Worm (Caenorhabditis elegans): ENCODE results near the gene C35A5.5.

C35A5.5 gene

DNA sequence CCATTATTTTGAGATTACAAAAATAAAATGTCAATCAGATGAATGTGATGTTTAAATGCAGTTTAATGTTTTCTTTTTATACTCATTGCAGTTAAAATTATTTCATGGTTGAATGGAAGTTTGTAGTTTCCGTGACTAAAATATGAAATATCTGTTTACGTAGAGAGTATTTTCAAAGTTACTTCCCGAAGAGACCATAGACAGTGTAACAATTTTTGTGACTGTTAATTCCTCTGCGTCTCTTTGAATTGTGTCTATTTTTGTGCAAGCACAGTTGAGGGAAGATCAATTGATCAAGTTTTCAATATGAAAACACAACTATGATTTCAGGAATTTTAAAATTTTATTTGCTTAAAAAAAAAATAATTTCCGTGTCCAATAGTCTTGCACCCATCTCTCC, 41.1 kb downstream of the C35A5.5 start, which contains the start of gene F25D1.5:
F25D1.5 (minus strand) TSS at position 35 of the 400 bp plus-strand sequence.
- TF ChIP-seq dao-5 (tag; optimal IDR thresholded peaks at IDR 0.05) (no peak), him-1 (tag; optimal IDR thresholded peaks at IDR 0.05) (no peak), W03F9.2 (tag; optimal IDR thresholded peaks at IDR 0.05) (no peak)

DNA sequence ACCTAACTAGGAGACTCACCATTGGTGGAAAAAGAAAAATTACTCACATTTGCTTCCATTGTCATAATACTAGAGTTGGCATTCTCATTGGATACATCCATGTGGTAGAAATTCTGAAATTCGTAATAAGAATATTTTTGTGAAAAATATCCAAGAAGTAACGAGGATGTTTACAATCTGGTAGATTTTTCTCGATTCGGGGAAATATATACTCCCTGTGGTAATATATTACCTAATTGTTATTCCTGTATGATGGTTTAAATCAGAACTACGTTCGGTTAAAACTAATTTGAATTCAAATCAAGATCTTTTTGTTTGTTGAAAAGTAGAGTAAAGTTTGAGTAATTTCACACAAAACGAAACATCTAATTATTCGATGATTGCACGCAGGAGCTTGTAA, 43.3 kb downstream of the C35A5.5 start, which contains the start of gene srd-34:
srd-34 (minus strand) TSS at position 101 of the 400 bp plus-strand sequence.
- no peak for TF ChIP-seq him-1 (tag; optimal IDR thresholded peaks at IDR 0.05)
- no peak for TF ChIP-seq dao-5 (tag; optimal IDR thresholded peaks at IDR 0.05)
- no peak for TF ChIP-seq W03F9.2 (tag; optimal IDR thresholded peaks at IDR 0.05)

DNA sequence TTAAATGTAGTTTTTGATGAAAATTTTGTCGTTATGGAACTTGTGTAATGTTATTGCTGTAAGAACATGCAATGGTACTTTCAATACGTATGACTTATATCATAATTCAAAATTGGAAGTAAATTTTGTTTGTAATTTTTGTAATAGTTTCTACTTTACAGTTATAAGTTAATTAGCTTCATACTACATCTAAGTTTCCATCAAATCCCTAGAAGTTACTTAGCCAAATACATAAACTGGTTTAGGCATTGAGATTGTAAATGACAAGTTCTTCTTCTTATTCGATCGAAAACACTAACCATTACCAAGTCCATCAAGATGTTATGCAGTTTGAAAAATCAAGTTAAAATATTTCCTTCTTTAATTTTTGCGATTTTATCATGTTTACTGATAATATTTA, 44.1 kb downstream of the C35A5.5 start, which contains the start of gene F32G8.2:
F32G8.2 (plus strand) TSS at position 301 of the 400 bp plus-strand sequence.
- TF ChIP-seq W03F9.2 (tag; optimal IDR thresholded peaks at IDR 0.05) (no peak), dao-5 (tag; optimal IDR thresholded peaks at IDR 0.05) (no peak), him-1 (tag; optimal IDR thresholded peaks at IDR 0.05) (no peak)

DNA sequence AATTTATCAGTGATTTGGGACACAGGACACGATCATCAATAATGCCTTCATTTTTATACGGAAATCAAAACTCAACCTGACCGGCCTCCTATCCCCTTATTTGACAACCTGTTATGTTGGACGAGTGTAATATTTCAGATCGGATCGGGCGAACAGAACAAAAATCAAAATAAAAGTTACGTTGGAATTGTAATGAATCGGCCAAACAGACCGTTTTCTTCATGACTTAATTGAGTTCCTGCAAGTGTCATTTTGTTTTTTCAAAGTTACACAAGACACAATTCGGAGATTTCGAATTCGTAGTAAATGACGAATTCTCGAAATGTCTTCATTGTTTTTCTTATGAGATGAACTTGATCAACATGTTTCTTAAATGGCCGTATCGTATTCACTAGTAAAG, 49.6 kb downstream of the C35A5.5 start, which contains the start of gene F32G8.3:
F32G8.3 (minus strand) TSS at position 101 of the 400 bp plus-strand sequence.
- TF ChIP-seq dao-5 (tag; optimal IDR thresholded peaks at IDR 0.05), result no peak
- TF ChIP-seq W03F9.2 (tag; optimal IDR thresholded peaks at IDR 0.05), result no peak
- TF ChIP-seq him-1 (tag; optimal IDR thresholded peaks at IDR 0.05), result no peak

DNA sequence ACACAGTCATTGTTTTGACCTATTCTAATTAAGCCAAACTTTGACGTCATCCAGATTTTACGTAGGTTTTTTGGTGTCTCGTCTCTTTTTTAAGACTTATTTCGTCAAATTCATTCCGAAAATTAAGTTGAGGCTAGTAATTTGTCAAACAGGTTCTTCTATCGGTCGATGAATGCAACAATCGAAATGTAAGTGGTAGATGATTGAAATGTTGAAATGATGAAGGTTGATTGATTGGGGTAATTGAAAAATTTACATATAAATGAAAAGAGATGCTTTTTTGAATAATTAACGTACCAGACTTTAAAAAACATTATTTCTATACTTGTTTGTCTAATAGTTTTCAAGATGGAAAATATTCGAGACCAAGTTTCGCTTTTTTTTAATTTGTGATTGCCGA, 50.7 kb downstream of the C35A5.5 start:
- no peak for TF ChIP-seq him-1 (tag; optimal IDR thresholded peaks at IDR 0.05)

DNA sequence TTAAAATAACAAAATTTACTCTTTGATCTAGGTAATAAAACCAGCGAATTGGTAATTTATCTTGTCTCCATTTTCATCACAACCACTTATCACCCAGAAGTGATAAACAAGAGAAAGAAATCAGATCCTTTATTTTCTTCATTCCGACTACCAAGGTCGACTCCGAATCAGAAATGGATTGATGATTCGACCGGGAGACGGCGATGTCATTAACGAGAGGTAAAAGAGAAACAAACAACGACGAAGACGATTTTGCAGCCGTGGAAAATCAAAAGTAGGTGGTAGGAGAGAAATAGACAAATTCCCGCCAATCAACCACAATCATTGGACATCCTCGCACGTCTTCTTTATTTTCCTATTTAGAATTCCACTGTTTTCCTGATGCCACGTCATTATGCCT, 51.4 kb downstream of the C35A5.5 start:
- no peak for TF ChIP-seq him-1 (tag; optimal IDR thresholded peaks at IDR 0.05)
- TF ChIP-seq dao-5 (tag; optimal IDR thresholded peaks at IDR 0.05), result no peak
- no peak for TF ChIP-seq W03F9.2 (tag; optimal IDR thresholded peaks at IDR 0.05)

DNA sequence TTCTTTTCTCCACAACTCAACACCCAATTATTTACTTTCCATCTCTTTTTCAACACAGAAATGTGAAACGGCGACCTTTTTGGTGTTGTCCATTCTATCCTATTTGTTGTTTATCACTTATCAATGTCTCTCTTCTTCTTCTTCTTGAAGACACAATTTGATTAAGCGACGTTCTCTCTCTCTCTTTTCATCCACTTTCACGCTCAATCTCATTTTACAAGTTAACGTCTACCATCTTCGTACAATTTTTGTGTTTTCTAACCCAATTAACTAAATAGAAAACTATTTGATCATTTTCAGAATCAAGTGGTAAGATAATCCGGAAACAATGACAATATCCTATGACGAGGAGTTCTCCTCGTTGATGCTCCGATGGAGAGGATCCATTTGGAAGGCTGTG, 52.0 kb downstream of the C35A5.5 start, which contains the start of gene best-14:
best-14 (plus strand) TSS at position 301 of the 400 bp plus-strand sequence.
- no peak for TF ChIP-seq dao-5 (tag; optimal IDR thresholded peaks at IDR 0.05)
- TF ChIP-seq W03F9.2 (tag; optimal IDR thresholded peaks at IDR 0.05), result no peak
- TF ChIP-seq him-1 (tag; optimal IDR thresholded peaks at IDR 0.05), result no peak
